Fruit fly (Drosophila melanogaster): Measurements from ENCODE around the gene CG43783.

The CG43783 gene

DNA sequence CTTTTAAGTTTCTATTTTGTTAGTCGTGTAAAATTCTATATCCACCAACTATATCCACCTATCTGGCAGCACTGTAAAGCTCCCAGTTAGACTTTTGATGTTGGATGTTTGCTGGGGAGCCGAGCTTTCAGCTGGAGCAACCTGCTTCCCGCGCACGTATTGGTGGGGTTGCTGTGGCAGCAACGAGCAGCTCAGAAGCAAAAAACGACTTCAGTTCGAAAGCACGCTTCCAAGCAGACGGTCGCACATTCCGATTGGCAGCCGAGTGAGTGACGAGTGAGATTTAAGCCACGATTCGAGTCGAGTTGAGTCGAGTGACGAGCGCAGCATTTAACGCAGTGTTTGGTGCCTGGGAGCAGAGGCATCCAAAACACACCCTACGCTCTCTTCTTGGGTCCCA is 41.7 kb downstream of the CG43783 start, which contains the start of the genes Tsp66E and mfr (continued):
- TF ChIP-seq Vsx1 (GFP tag; optimal IDR thresholded peaks at IDR 0.05) (peak; percentile 2), CG6175 (GFP tag; IDR thresholded peaks at IDR 0.05) (peak; percentile 99), sob (GFP tag; IDR thresholded peaks at IDR 0.05) (0 out of 2 replicates have a peak, but pooled peaks have one; percentile 17), CG3726 (GFP tag; IDR thresholded peaks at IDR 0.05) (no peak), sqz (GFP tag; optimal IDR thresholded peaks at IDR 0.05) (peak; percentile 72), oc (tag; optimal IDR thresholded peaks at IDR 0.05) (peak; percentile 57), ttk (GFP tag; IDR thresholded peaks at IDR 0.05) (0 out of 2 replicates have a peak, but pooled peaks have one; percentile 27), phol (tag; optimal IDR thresholded peaks at IDR 0.05) (no peak), chm (GFP tag; IDR thresholded peaks at IDR 0.05) (peak; percentile 72; the same call in 1 of the 2 replicates), CG8765 (GFP tag; IDR thresholded peaks at IDR 0.05) (no peak; the same call in 1 of the 2 replicates), Bgb (GFP tag; IDR thresholded peaks at IDR 0.05; ENCODE audit: partially characterized antibody) (peak; percentile 63), ftz-f1 (GFP tag; optimal IDR thresholded peaks at IDR 0.05) (peak; percentile 20), D19A (tag; optimal IDR thresholded peaks at IDR 0.05) (no peak), crol (GFP tag; IDR thresholded peaks at IDR 0.05) (0 out of 2 replicates have a peak, but pooled peaks have one; percentile 46), Gug (GFP tag; IDR thresholded peaks at IDR 0.05) (0 out of 4 replicates have a peak, but pooled peaks have one; percentile 1), fd102C (GFP tag; optimal IDR thresholded peaks at IDR 0.05) (no peak), rib (GFP tag; IDR thresholded peaks at IDR 0.05) (peak; percentile 52; the same call in 1 of the 2 replicates), CG5180 (GFP tag; optimal IDR thresholded peaks at IDR 0.05) (peak; percentile 75), Atf6 (GFP tag; IDR thresholded peaks at IDR 0.05) (0 out of 2 replicates have a peak, but pooled peaks have one; percentile 25), ewg (GFP tag; optimal IDR thresholded peaks at IDR 0.05) (peak; percentile 16), Drgx (GFP tag; IDR thresholded peaks at IDR 0.05) (peak; percentile 35; the same call in 1 of the 2 replicates), CrebB (tag; optimal IDR thresholded peaks at IDR 0.05) (peak; percentile 5), caup (GFP tag; optimal IDR thresholded peaks at IDR 0.05; ENCODE audit: severe bottlenecking) (peak; percentile 24), H15 (GFP tag; IDR thresholded peaks at IDR 0.05) (no peak), Atf3 (GFP tag; optimal IDR thresholded peaks at IDR 0.05) (no peak), Antp (GFP tag; optimal IDR thresholded peaks at IDR 0.05) (peak; percentile 4), seq (GFP tag; IDR thresholded peaks at IDR 0.05) (peak; percentile 38; the same call in 1 of the 2 replicates), CG1024 (GFP tag; IDR thresholded peaks at IDR 0.05) (0 out of 2 replicates have a peak, but pooled peaks have one; percentile 24), CG9932 (GFP tag; IDR thresholded peaks at IDR 0.05) (peak; percentile 30; the same call in 1 of the 2 replicates), amos (GFP tag; IDR thresholded peaks at IDR 0.05; ENCODE audit: partially characterized antibody) (peak; percentile 11; the same call in 1 of the 2 replicates), Dip3 (GFP tag; optimal IDR thresholded peaks at IDR 0.05) (no peak), Deaf1 (tag; optimal IDR thresholded peaks at IDR 0.05) (peak; percentile 91), CG12769 (tag; optimal IDR thresholded peaks at IDR 0.05) (peak; percentile 93), CG32532 (GFP tag; IDR thresholded peaks at IDR 0.05) (peak; percentile 42; the same call in 1 of the 2 replicates), Meics (GFP tag; optimal IDR thresholded peaks at IDR 0.05) (peak; percentile 92), kah (GFP tag; optimal IDR thresholded peaks at IDR 0.05) (no peak), Hr51 (GFP tag; optimal IDR thresholded peaks at IDR 0.05) (peak; percentile 15 to 85), scrt (GFP tag; optimal IDR thresholded peaks at IDR 0.05) (no peak), B-H2 (GFP tag; optimal IDR thresholded peaks at IDR 0.05) (peak; percentile 32), CG16779 (GFP tag; IDR thresholded peaks at IDR 0.05) (peak; percentile 96), CG6791 (GFP tag; IDR thresholded peaks at IDR 0.05; ENCODE audit: partially characterized antibody) (peak; percentile 26; the same call in 1 of the 3 replicates), zen2 (GFP tag; IDR thresholded peaks at IDR 0.05; ENCODE audit: partially characterized antibody) (peak; percentile 46; the same call in 1 of the 3 replicates), CG6765 (GFP tag; optimal IDR thresholded peaks at IDR 0.05) (peak; percentile 24), Jarid2 (GFP tag; optimal IDR thresholded peaks at IDR 0.05) (peak; percentile 89), CG34376 (GFP tag; optimal IDR thresholded peaks at IDR 0.05) (peak; percentile 21), E2f2 (GFP tag; IDR thresholded peaks at IDR 0.05) (no peak), Dbx (GFP tag; IDR thresholded peaks at IDR 0.05) (peak; percentile 58; the same call in 1 of the 3 replicates), Neu2 (GFP tag; optimal IDR thresholded peaks at IDR 0.05; ENCODE audit: borderline replicate concordance) (no peak), Myb (GFP tag; optimal IDR thresholded peaks at IDR 0.05) (peak; percentile 55)

All from whole organism, embryonic.